Fruit fly (Drosophila melanogaster): ENCODE measurements around the gene Lcp65Ab2.

The Lcp65Ab2 gene

DNA sequence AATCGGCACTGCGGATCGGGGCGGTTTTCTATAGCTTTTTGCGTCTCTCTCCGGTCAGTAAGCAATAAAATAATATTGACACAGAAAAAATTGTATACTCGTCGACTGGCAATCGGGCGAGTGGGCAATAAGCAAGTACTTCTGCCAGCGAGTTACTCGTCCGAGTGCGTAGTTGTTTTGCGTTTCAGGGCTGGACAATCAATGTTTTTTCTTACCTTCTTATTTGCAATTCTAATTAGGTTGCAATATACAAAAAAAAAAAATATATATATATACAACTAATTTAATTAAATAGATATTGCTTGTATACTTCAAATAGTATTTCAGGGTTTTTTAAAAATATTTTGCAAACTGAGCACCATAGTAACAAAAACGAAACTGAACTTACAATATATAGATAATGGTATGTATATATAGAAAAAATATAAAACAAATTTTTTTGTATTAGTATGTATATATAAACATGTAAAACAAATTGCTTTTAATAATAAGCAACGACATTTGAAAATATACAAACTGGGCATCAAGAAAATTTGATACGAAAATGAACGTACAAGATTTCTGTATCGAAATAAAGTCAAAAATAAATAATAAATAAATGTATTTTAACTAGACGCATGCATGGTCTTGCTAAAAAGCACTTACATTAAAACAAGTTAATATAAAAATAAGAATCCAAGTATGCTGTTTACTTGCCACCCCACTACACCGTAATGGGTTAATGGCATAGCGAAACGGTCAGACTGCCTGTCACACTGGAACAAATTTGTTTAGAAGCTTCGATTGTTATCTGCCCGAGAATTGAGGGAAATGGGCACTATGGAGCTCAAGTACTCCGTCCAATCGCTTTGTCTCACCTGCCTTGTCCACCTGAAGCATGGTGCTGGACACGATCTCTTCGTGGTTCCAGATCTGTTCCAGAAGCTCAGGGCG, 42.8 kb downstream of the Lcp65Ab2 start, which contains the start of the genes D19A and CG7386 (continued):
- TF ChIP-seq klu (GFP tag; IDR thresholded peaks at IDR 0.05), result no peak
- TF ChIP-seq corto (GFP tag; optimal IDR thresholded peaks at IDR 0.05), result no peak
- TF ChIP-seq Taf1 (GFP tag; IDR thresholded peaks at IDR 0.05), result peak; percentile 57
- no peak for TF ChIP-seq dati (GFP tag; IDR thresholded peaks at IDR 0.05)
- peak; percentile 89 for TF ChIP-seq CG7928 (GFP tag; optimal IDR thresholded peaks at IDR 0.05)
- TF ChIP-seq sisA (GFP tag; IDR thresholded peaks at IDR 0.05), result peak; percentile 72
- TF ChIP-seq CG7839 (tag; optimal IDR thresholded peaks at IDR 0.05), result peak; percentile 61
- no peak for TF ChIP-seq otp (GFP tag; IDR thresholded peaks at IDR 0.05)
- TF ChIP-seq CG8388 (GFP tag; optimal IDR thresholded peaks at IDR 0.05), result peak; percentile 30
- no peak for TF ChIP-seq ham (GFP tag; IDR thresholded peaks at IDR 0.05)
- TF ChIP-seq nerfin-2 (GFP tag; IDR thresholded peaks at IDR 0.05; ENCODE audit: partially characterized antibody), result no peak
- peak; percentile 45 for TF ChIP-seq CG9609 (GFP tag; optimal IDR thresholded peaks at IDR 0.05)
- TF ChIP-seq CG14014 (GFP tag; IDR thresholded peaks at IDR 0.05), result peak; percentile 63; the same call in 1 of the 2 replicates
- no peak for TF ChIP-seq ash1 (GFP tag; optimal IDR thresholded peaks at IDR 0.05)
- TF ChIP-seq Mad (GFP tag; optimal IDR thresholded peaks at IDR 0.05), result peak; percentile 16
- TF ChIP-seq CG11696 (GFP tag; IDR thresholded peaks at IDR 0.05), result peak; percentile 38
- TF ChIP-seq lola (GFP tag; optimal IDR thresholded peaks at IDR 0.05), result peak in 1 of 3 experiments; percentile 15
- peak; percentile 13 for TF ChIP-seq CG4820 (GFP tag; optimal IDR thresholded peaks at IDR 0.05)
- no peak for TF ChIP-seq z (GFP tag; IDR thresholded peaks at IDR 0.05)
- TF ChIP-seq CG31441 (GFP tag; IDR thresholded peaks at IDR 0.05), result peak; percentile 57
- TF ChIP-seq CG10147 (GFP tag; optimal IDR thresholded peaks at IDR 0.05), result peak; percentile 45
- TF ChIP-seq insv (GFP tag; optimal IDR thresholded peaks at IDR 0.05), result peak in 1 of 2 experiments; percentile 85
- peak; percentile 5 for TF ChIP-seq tup (GFP tag; optimal IDR thresholded peaks at IDR 0.05)
- TF ChIP-seq D (optimal IDR thresholded peaks at IDR 0.05), result no peak
- peak; percentile 14 for TF ChIP-seq D (GFP tag; optimal IDR thresholded peaks at IDR 0.05)
- TF ChIP-seq slbo (GFP tag; IDR thresholded peaks at IDR 0.05), result peak; percentile 86
- TF ChIP-seq vvl (GFP tag; IDR thresholded peaks at IDR 0.05), result peak; percentile 97
- TF ChIP-seq eyg (GFP tag; optimal IDR thresholded peaks at IDR 0.05), result no peak
- no peak for TF ChIP-seq ac (GFP tag; optimal IDR thresholded peaks at IDR 0.05)
- no peak for TF ChIP-seq crc (GFP tag; optimal IDR thresholded peaks at IDR 0.05)
- TF ChIP-seq CG30431 (GFP tag; optimal IDR thresholded peaks at IDR 0.05), result no peak
- peak; percentile 55 for TF ChIP-seq CG1647 (GFP tag; optimal IDR thresholded peaks at IDR 0.05)
- peak; percentile 63 for TF ChIP-seq CG4730 (GFP tag; IDR thresholded peaks at IDR 0.05)
- peak; percentile 55 for TF ChIP-seq Meics (GFP tag; optimal IDR thresholded peaks at IDR 0.05)
- TF ChIP-seq bigmax (GFP tag; optimal IDR thresholded peaks at IDR 0.05), result no peak
- TF ChIP-seq Side (GFP tag; optimal IDR thresholded peaks at IDR 0.05), result peak; percentile 48
- TF ChIP-seq chn (GFP tag; optimal IDR thresholded peaks at IDR 0.05), result peak; percentile 64
- TF ChIP-seq Rx (GFP tag; IDR thresholded peaks at IDR 0.05), result peak; percentile 44; the same call in 1 of the 2 replicates
- TF ChIP-seq CG12299 (tag; optimal IDR thresholded peaks at IDR 0.05), result no peak
- TF ChIP-seq gt (GFP tag; IDR thresholded peaks at IDR 0.05), result no peak
- TF ChIP-seq CG3281 (GFP tag; optimal IDR thresholded peaks at IDR 0.05), result peak; percentile 38
- TF ChIP-seq HLH3B (GFP tag; IDR thresholded peaks at IDR 0.05), result peak; percentile 60
- TF ChIP-seq CG3065 (GFP tag; optimal IDR thresholded peaks at IDR 0.05), result no peak
- TF ChIP-seq CG31365 (tag; optimal IDR thresholded peaks at IDR 0.05), result no peak
- TF ChIP-seq YL-1 (GFP tag; optimal IDR thresholded peaks at IDR 0.05), result peak; percentile 52
- TF ChIP-seq CG9727 (GFP tag; optimal IDR thresholded peaks at IDR 0.05), result peak; percentile 29
- TF ChIP-seq Sox102F (GFP tag; optimal IDR thresholded peaks at IDR 0.05), result peak; percentile 58
- no peak for TF ChIP-seq Camta (GFP tag; optimal IDR thresholded peaks at IDR 0.05)
- no peak for TF ChIP-seq CG3407 (GFP tag; optimal IDR thresholded peaks at IDR 0.05)

All from whole organism, embryonic.